Fruit fly (Drosophila melanogaster): ENCODE data around the gene vls.

Gene vls

DNA sequence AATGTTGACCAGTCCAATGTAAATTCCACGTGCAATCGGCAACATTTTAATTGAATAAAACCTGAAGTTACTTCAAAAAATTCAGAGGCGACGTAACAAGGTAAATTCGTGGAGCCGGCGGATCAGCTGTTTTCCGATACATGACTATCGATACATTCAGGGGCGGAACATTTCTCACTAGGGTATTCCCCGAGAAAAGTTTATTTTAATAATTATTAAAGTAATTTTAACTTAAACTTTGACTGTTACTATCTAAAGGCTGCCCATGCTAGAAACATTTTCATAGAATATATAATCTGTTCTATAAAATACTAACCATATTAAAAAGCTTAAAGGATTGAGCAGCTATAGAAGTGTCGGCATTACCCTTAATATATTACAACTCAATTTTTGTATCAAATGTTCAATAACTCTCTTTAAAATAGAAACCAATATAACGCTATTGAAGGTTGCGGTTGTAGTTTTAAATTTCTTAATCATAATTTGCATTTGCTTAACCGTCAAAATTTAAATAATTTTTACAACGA is 31.7 kb upstream of the vls start, which contains the start of the genes mRpS18B and Kua (continued):
- TF ChIP-seq CG4707 (GFP tag; optimal IDR thresholded peaks at IDR 0.05), result no peak
- TF ChIP-seq dmrt99B (tag; optimal IDR thresholded peaks at IDR 0.05), result peak; percentile 62
- peak; percentile 64 to 94 for TF ChIP-seq crp (GFP tag; optimal IDR thresholded peaks at IDR 0.05)
- peak; percentile 69 for TF ChIP-seq CG7839 (tag; optimal IDR thresholded peaks at IDR 0.05)
- peak; percentile 70 for TF ChIP-seq CG11504 (tag; optimal IDR thresholded peaks at IDR 0.05)
- TF ChIP-seq CG4617 (GFP tag; optimal IDR thresholded peaks at IDR 0.05; ENCODE audit: borderline replicate concordance), result peak; percentile 40
- no peak for TF ChIP-seq wdn (GFP tag; IDR thresholded peaks at IDR 0.05)
- TF ChIP-seq lmd (GFP tag; IDR thresholded peaks at IDR 0.05), result peak; percentile 58
- TF ChIP-seq CG5180 (GFP tag; optimal IDR thresholded peaks at IDR 0.05), result no peak
- peak; percentile 25 for TF ChIP-seq CG6813 (GFP tag; optimal IDR thresholded peaks at IDR 0.05)
- no peak for TF ChIP-seq gt (GFP tag; IDR thresholded peaks at IDR 0.05)
- peak; percentile 57 for TF ChIP-seq lab (GFP tag; optimal IDR thresholded peaks at IDR 0.05)
- no peak for TF ChIP-seq CG10431 (GFP tag; optimal IDR thresholded peaks at IDR 0.05)
- TF ChIP-seq slou (GFP tag; optimal IDR thresholded peaks at IDR 0.05), result no peak
- no peak for TF ChIP-seq D19B (GFP tag; optimal IDR thresholded peaks at IDR 0.05)
- peak; percentile 43 for TF ChIP-seq Hmr (GFP tag; optimal IDR thresholded peaks at IDR 0.05)
- 0 out of 2 replicates have a peak, but pooled peaks have one; percentile 23 for TF ChIP-seq sna (GFP tag; IDR thresholded peaks at IDR 0.05; ENCODE audit: partially characterized antibody)
- peak; percentile 57 for TF ChIP-seq az2 (GFP tag; optimal IDR thresholded peaks at IDR 0.05)
- TF ChIP-seq Kr (GFP tag; optimal IDR thresholded peaks at IDR 0.05), result no peak
- TF ChIP-seq CG31365 (tag; optimal IDR thresholded peaks at IDR 0.05), result no peak
- TF ChIP-seq CG12071 (GFP tag; optimal IDR thresholded peaks at IDR 0.05), result no peak
- no peak for TF ChIP-seq grn (GFP tag; optimal IDR thresholded peaks at IDR 0.05)
- 0 out of 2 replicates have a peak, but pooled peaks have one; percentile 28 for TF ChIP-seq CG11085 (GFP tag; IDR thresholded peaks at IDR 0.05)
- peak; percentile 67 for TF ChIP-seq CG2120 (GFP tag; optimal IDR thresholded peaks at IDR 0.05)
- peak; percentile 29 for TF ChIP-seq tap (tag; optimal IDR thresholded peaks at IDR 0.05)
- peak; percentile 60 for TF ChIP-seq Ada2b (GFP tag; IDR thresholded peaks at IDR 0.05)
- TF ChIP-seq Nf-YA (GFP tag; IDR thresholded peaks at IDR 0.05), result no peak
- TF ChIP-seq CG6175 (GFP tag; IDR thresholded peaks at IDR 0.05), result no peak
- TF ChIP-seq Opbp (GFP tag; IDR thresholded peaks at IDR 0.05; ENCODE audit: partially characterized antibody), result peak; percentile 67
- TF ChIP-seq CG2712 (tag; optimal IDR thresholded peaks at IDR 0.05), result peak; percentile 70
- peak; percentile 14 for TF ChIP-seq CG1233 (GFP tag; optimal IDR thresholded peaks at IDR 0.05)
- TF ChIP-seq lilli (GFP tag; optimal IDR thresholded peaks at IDR 0.05), result peak; percentile 47
- TF ChIP-seq CG1832 (GFP tag; optimal IDR thresholded peaks at IDR 0.05), result no peak
- TF ChIP-seq Hr78 (GFP tag; optimal IDR thresholded peaks at IDR 0.05), result no peak
- no peak; the same call in 1 of the 2 replicates for TF ChIP-seq Atf6 (GFP tag; IDR thresholded peaks at IDR 0.05)
- no peak for TF ChIP-seq zf30C (GFP tag; optimal IDR thresholded peaks at IDR 0.05)
- no peak for TF ChIP-seq CG7786 (GFP tag; optimal IDR thresholded peaks at IDR 0.05)
- no peak for TF ChIP-seq br (optimal IDR thresholded peaks at IDR 0.05)
- no peak for TF ChIP-seq CG17612 (GFP tag; IDR thresholded peaks at IDR 0.05)
- no peak for TF ChIP-seq Dfd (GFP tag; optimal IDR thresholded peaks at IDR 0.05)
- no peak; the same call in 1 of the 2 replicates for TF ChIP-seq E2f1 (GFP tag; IDR thresholded peaks at IDR 0.05)
- peak; percentile 40 for TF ChIP-seq CG2129 (GFP tag; IDR thresholded peaks at IDR 0.05; ENCODE audit: partially characterized antibody)
- no peak for TF ChIP-seq ase (GFP tag; IDR thresholded peaks at IDR 0.05)
- no peak for TF ChIP-seq CrebB (tag; optimal IDR thresholded peaks at IDR 0.05)
- peak; percentile 46; the same call in 1 of the 2 replicates for TF ChIP-seq HLH3B (GFP tag; IDR thresholded peaks at IDR 0.05)
- TF ChIP-seq trh (GFP tag; optimal IDR thresholded peaks at IDR 0.05), result no peak
- peak; percentile 46; the same call in 2 of the 3 replicates for TF ChIP-seq Doc3 (GFP tag; IDR thresholded peaks at IDR 0.05; ENCODE audit: partially characterized antibody)
- peak; percentile 53; the same call in 1 of the 2 replicates for TF ChIP-seq Xrp1 (GFP tag; IDR thresholded peaks at IDR 0.05)
- peak; percentile 74 for TF ChIP-seq Ptx1 (GFP tag; IDR thresholded peaks at IDR 0.05)
- peak; percentile 65 for TF ChIP-seq CG13424 (tag; optimal IDR thresholded peaks at IDR 0.05)

Data from whole organism, embryonic.